Worm (Caenorhabditis elegans) whole organism, L4 larva: ENCODE data around the gene clec-145.

Experiments
- ceh-28 ChIP-seq: fragments of 150-350 bp; optimal IDR thresholded peaks from 2 replicates; lab custom pipeline; 2014; ENCODE audit warnings: missing biosample characterization, missing genetic modification reagents, missing genetic modification characterization
- egl-27 ChIP-seq: sonication (generic microtip); optimal IDR thresholded peaks from 3 replicates; lab custom pipeline; 2017; ENCODE audit warnings: missing biosample characterization, missing genetic modification reagents, missing genetic modification characterization
- fkh-10 ChIP-seq: fragments of 150-350 bp; optimal IDR thresholded peaks from 2 replicates; lab custom pipeline; 2014; ENCODE audit warnings: missing biosample characterization, missing genetic modification reagents, missing genetic modification characterization
- lin-13 ChIP-seq: fragments of 150-350 bp; optimal IDR thresholded peaks from 2 replicates; lab custom pipeline; 2014; ENCODE audit warnings: missing biosample characterization, missing genetic modification reagents, missing genetic modification characterization
- mep-1 ChIP-seq: fragments of 150-350 bp; sonication (generic microtip); optimal IDR thresholded peaks from 3 replicates; lab custom pipeline; 2014; ENCODE audit warnings: missing biosample characterization, missing genetic modification characterization

DNA sequence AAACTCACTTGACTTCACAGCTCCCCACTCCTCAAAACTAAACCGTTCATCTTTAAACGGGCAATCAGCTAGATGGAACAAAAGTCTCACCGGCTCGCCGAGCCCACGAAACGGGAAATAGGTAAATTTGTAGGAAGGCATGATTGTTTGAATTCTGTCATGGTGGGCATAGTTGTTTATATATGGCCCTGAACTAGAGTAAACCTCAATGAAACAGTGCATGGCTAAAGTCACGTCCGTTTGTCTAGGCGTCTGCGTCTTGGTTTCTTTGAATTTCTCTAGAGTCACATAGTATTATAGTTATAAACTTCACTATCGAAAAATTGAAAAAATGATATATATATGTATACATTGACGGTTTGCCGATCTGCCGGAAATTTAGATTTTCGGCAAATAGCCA is 36.6 kb upstream of the clec-145 start, which contains the start of gene gst-19:
- TF ChIP-seq fkh-10 (GFP tag; lab: Kevin White, UChicago) = no peak
- TF ChIP-seq lin-13 (GFP tag; lab: Kevin White, UChicago) = no peak
- TF ChIP-seq egl-27 = no peak
- TF ChIP-seq mep-1 (tag; lab: Kevin White, UChicago) = no peak
- TF ChIP-seq ceh-28 (tag; lab: Kevin White, UChicago) = no peak
